Worm (Caenorhabditis elegans): ENCODE results near the gene aco-2.

aco-2 gene

ce11 chrIII:7978723-7979122, 5.2 kb downstream of the aco-2 start (continued):
- peak in 1 of 2 experiments; percentile 23 for TF ChIP-seq mdl-1 (tag; optimal IDR thresholded peaks at IDR 0.05)
- TF ChIP-seq jun-1 (tag; optimal IDR thresholded peaks at IDR 0.05) = peak; percentile 6
- no peak; the same call in 1 of the 2 replicates for TF ChIP-seq dmd-6 (GFP tag; IDR thresholded peaks at IDR 0.05)
- peak in 1 of 2 experiments; percentile 44 for TF ChIP-seq lsy-2 (tag; optimal IDR thresholded peaks at IDR 0.05)
- no peak for TF ChIP-seq aly-2 (tag; optimal IDR thresholded peaks at IDR 0.05)

- no peak for TF ChIP-seq ceh-62 (tag; optimal IDR thresholded peaks at IDR 0.05)
- TF ChIP-seq egl-43 (GFP tag; IDR thresholded peaks at IDR 0.05) = 0 out of 2 replicates have a peak, but pooled peaks have one; percentile 16
Measured at ce11 chrIII:7979659-7980058, 6.1 kb downstream of the aco-2 start, which contains the start of gene clp-1. clp-1 (plus strand) TSS chrIII:7979959.

DNA sequence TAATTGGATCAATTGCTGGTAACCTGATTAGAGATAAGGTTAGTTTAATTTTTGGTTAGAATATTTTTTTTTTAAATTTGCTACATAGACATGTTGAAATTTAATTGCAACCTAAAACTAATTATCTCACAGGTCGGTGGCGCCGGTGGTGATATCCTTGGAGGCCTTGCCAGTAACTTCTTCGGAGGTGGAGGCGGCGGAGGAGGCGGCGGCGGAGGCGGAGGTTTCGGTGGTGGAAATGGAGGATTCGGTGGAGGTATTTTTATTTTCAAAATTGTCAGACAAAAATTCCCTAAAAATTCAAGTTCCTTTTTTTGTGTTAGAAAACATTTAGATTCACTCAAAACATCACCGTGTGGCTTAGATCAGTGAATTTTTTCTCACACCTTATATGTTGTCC, 7.7 kb downstream of the aco-2 start:
- TF ChIP-seq set-16 (GFP tag; IDR thresholded peaks at IDR 0.05) (peak; percentile 66), snpc-4 (tag; optimal IDR thresholded peaks at IDR 0.05) (no peak), fkh-10 (GFP tag; optimal IDR thresholded peaks at IDR 0.05) (no peak), hif-1 (tag; optimal IDR thresholded peaks at IDR 0.05) (no peak), pha-4 (GFP tag; IDR thresholded peaks at IDR 0.05) (no peak), pha-4 (tag; optimal IDR thresholded peaks at IDR 0.05) (no peak), zfp-3 (GFP tag; conservative IDR thresholded peaks at IDR 0.05) (no peak), Y105C5A.15 (GFP tag; IDR thresholded peaks at IDR 0.05) (no peak)

DNA sequence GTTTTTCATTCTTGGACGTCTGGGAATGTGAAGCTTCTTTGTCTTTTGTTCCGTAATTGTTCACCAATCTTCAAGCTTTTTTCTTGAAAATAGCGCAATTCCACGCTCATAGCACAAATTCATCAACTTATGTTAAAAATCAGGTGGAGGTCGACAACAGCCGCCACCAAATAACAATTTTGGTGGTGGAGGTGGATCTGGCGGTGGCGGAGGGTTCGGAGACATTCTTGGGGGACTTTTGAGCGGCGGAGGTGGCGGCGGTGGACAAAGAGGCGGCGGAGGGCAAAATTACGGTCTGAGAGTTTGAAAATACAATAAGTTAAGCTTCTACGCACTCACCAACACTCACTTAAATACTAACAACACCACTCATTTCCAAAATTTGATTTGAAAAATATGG, 8.4 kb downstream of the aco-2 start:
- peak; percentile 11 for TF ChIP-seq aha-1 (tag)
- TF ChIP-seq D1046.2 (GFP tag; IDR thresholded peaks at IDR 0.05) = peak; percentile 57; the same call in 1 of the 2 replicates
- TF ChIP-seq set-16 (GFP tag; IDR thresholded peaks at IDR 0.05) = peak; percentile 64
- 0 out of 2 replicates have a peak, but pooled peaks have one; percentile 8 for TF ChIP-seq snpc-1.2 (GFP tag; IDR thresholded peaks at IDR 0.05)
- no peak for TF ChIP-seq madf-9 (GFP tag; conservative IDR thresholded peaks at IDR 0.05)

DNA sequence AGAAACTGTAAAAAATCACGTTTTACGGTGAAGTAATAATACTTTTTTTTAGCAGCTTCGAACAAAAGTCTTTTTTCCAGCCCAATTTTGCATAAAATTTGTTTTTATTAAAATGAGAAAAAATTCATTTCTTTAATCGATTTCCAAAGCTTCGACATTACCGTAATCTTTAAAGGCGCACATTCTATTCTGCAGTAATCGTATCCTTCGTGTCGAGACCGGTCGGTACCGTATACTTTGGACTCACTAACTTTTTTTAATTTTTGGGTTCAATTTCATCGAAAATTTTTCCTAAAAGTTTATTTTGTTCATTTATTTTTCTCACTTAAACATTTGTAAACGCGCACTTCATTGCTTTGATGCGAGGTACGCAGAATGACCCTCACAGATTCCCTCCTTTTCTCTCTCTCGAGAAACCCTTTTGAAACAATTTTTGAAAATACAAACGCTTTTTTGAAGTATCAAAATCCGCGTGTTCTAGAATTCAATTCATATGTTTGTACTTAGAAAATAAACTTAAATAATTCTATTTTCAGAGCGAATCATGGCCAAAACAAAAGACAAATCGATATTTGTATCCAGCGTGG, 13.2 kb downstream of the aco-2 start, which contains the start of gene hrpk-2:
Gene hrpk-2, plus strand, starts transcription at position 537 of the 587 bp plus-strand sequence.
- TF ChIP-seq ceh-20 (GFP tag; IDR thresholded peaks at IDR 0.05) = no peak

DNA sequence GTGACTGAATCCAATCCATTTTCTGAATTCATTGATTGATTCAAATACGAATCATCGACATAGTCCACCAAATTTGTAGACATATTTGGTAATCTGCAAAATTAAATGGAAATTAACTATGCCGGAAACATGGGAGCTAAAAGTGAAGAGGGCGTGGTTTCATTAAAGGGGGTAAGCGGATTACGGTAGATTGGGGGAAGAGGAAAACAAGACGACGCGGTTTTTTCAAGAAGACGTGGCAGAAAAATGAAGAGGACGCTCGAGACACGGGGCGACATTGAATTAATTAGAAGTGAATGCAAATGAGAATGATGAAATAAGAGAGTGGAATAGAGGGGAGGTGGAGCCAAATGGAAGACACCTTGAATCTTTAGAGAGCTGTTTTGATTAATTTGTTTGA, 22.8 kb downstream of the aco-2 start, which contains the start of gene npr-17:
Gene npr-17, minus strand, starts transcription at position 101 of the 400 bp plus-strand sequence.
- TF ChIP-seq aha-1 (tag) = peak; percentile 50
- TF ChIP-seq F26F4.8 (GFP tag; conservative IDR thresholded peaks at IDR 0.05) = no peak

- TF ChIP-seq ztf-11 (tag; optimal IDR thresholded peaks at IDR 0.05) (no peak), nhr-6 (tag; optimal IDR thresholded peaks at IDR 0.05) (no peak), ces-1 (GFP tag; optimal IDR thresholded peaks at IDR 0.05) (no peak), madf-9 (GFP tag; conservative IDR thresholded peaks at IDR 0.05) (no peak), ceh-44 (GFP tag; IDR thresholded peaks at IDR 0.05) (no peak), lir-3 (tag; optimal IDR thresholded peaks at IDR 0.05) (no peak)
Measured at ce11 chrIII:7997447-7998046, 24.0 kb downstream of the aco-2 start.

ce11 chrIII:8001557-8001956, 28.0 kb downstream of the aco-2 start:
- TF ChIP-seq jun-1 (tag; optimal IDR thresholded peaks at IDR 0.05) (no peak), aha-1 (tag) (peak; percentile 67)

Measured in whole organism, L4 larva.